Fruit fly (Drosophila melanogaster) whole organism, embryonic: ENCODE data around the gene CG14205.

ENCODE experiments used
- Bgb ChIP-seq: fragments of 200-800 bp; sonication (Bioruptor generic); IDR thresholded peaks from 2 replicates; pipeline ENCODE4 v1.3.6; 2022; ENCODE audit warnings: missing biosample characterization, missing genetic modification characterization; ENCODE audit not compliant: partially characterized antibody
- Blimp-1 ChIP-seq: fragments of 200-800 bp; sonication (Bioruptor generic); optimal IDR thresholded peaks from 3 replicates; lab custom pipeline; 2018; ENCODE audit warnings: missing biosample characterization, missing genetic modification characterization, mild to moderate bottlenecking, moderate library complexity, missing genetic modification reagents
- CG10274 ChIP-seq: fragments of 200-800 bp; sonication (Bioruptor generic); optimal IDR thresholded peaks from 3 replicates; lab custom pipeline; 2017; ENCODE audit warnings: missing biosample characterization, mild to moderate bottlenecking, missing genetic modification characterization
- CG10543 ChIP-seq: fragments of 200-800 bp; sonication (Bioruptor generic); optimal IDR thresholded peaks from 3 replicates; lab custom pipeline; 2017; ENCODE audit warnings: missing biosample characterization, mild to moderate bottlenecking, missing genetic modification characterization, moderate library complexity
- CG11456 ChIP-seq: fragments of 200-800 bp; sonication (Bioruptor generic); IDR thresholded peaks from 3 replicates; pipeline ENCODE4 v1.3.6; 2022; ENCODE audit warnings: missing biosample characterization, missing genetic modification characterization
- CG11695 ChIP-seq: fragments of 200-800 bp; sonication (Bioruptor generic); IDR thresholded peaks from 3 replicates; pipeline ENCODE4 v1.3.6; 2022; ENCODE audit warnings: missing biosample characterization, missing genetic modification characterization
- CG14050 ChIP-seq: fragments of 200-800 bp; sonication (Bioruptor generic); IDR thresholded peaks from 3 replicates; pipeline ENCODE4 v1.3.6; 2022; ENCODE audit warnings: missing biosample characterization, missing genetic modification characterization
- CG1603 ChIP-seq: fragments of 200-800 bp; sonication (Bioruptor generic); optimal IDR thresholded peaks from 2 replicates; lab custom pipeline; 2019; ENCODE audit warnings: missing biosample characterization, mild to moderate bottlenecking, missing genetic modification characterization, moderate library complexity
- CG1832 ChIP-seq: fragments of 200-800 bp; sonication (Bioruptor generic); optimal IDR thresholded peaks from 2 replicates; lab custom pipeline; 2017; ENCODE audit warnings: missing biosample characterization, mild to moderate bottlenecking, missing genetic modification characterization, inconsistent platforms
- CG2116 ChIP-seq: fragments of 200-800 bp; sonication (Bioruptor generic); optimal IDR thresholded peaks from 3 replicates; lab custom pipeline; 2018; ENCODE audit warnings: missing biosample characterization, mild to moderate bottlenecking, missing genetic modification characterization
- CG2875 ChIP-seq: fragments of 200-800 bp; sonication (Bioruptor generic); optimal IDR thresholded peaks from 2 replicates; lab custom pipeline; 2017; ENCODE audit warnings: missing biosample characterization, mild to moderate bottlenecking, missing genetic modification characterization, missing genetic modification reagents
- CG3163 ChIP-seq: fragments of 200-800 bp; sonication (Bioruptor generic); optimal IDR thresholded peaks from 3 replicates; lab custom pipeline; 2016; ENCODE audit warnings: missing biosample characterization, missing genetic modification characterization
- CG3407 ChIP-seq: fragments of 200-800 bp; sonication (Bioruptor generic); optimal IDR thresholded peaks from 2 replicates; lab custom pipeline; 2018; ENCODE audit warnings: missing biosample characterization, mild to moderate bottlenecking, missing genetic modification characterization
- CG34376 ChIP-seq: fragments of 200-800 bp; sonication (Bioruptor generic); optimal IDR thresholded peaks from 2 replicates; lab custom pipeline; 2018; ENCODE audit warnings: missing biosample characterization, mild to moderate bottlenecking, missing genetic modification characterization
- CG6254 ChIP-seq: fragments of 200-800 bp; sonication (Bioruptor generic); optimal IDR thresholded peaks from 3 replicates; lab custom pipeline; 2017; ENCODE audit warnings: mild to moderate bottlenecking, missing biosample characterization, missing genetic modification reagents, missing genetic modification characterization
- CG8478 ChIP-seq: fragments of >200 bp; optimal IDR thresholded peaks from 2 replicates; lab custom pipeline; 2018
- CG9609 ChIP-seq: fragments of 200-800 bp; sonication (Bioruptor generic); optimal IDR thresholded peaks from 3 replicates; lab custom pipeline; 2016; ENCODE audit warnings: missing biosample characterization, missing genetic modification characterization
- CHES-1-like ChIP-seq: fragments of 200-800 bp; sonication (Bioruptor generic); optimal IDR thresholded peaks from 2 replicates; lab custom pipeline; 2016; ENCODE audit warnings: missing biosample characterization, missing genetic modification characterization
- CrebB ChIP-seq: fragments of 200-800 bp; sonication (Bioruptor generic); optimal IDR thresholded peaks from 3 replicates; lab custom pipeline; 2018; ENCODE audit warnings: missing biosample characterization, mild to moderate bottlenecking, missing genetic modification characterization
- HLH4C ChIP-seq: fragments of 200-800 bp; sonication (Bioruptor generic); IDR thresholded peaks from 3 replicates; pipeline ENCODE4 v1.3.6; 2022; ENCODE audit warnings: missing biosample characterization, missing genetic modification characterization; ENCODE audit not compliant: partially characterized antibody
- HLHmδ ChIP-seq: fragments of 200-800 bp; sonication (Bioruptor generic); optimal IDR thresholded peaks from 2 replicates; lab custom pipeline; 2018; ENCODE audit warnings: missing biosample characterization, mild to moderate bottlenecking, missing genetic modification characterization, moderate library complexity
- MBD-R2 ChIP-seq: fragments of 200-800 bp; sonication (Bioruptor generic); IDR thresholded peaks from 2 replicates; pipeline ENCODE4 v1.3.6; 2022; ENCODE audit warnings: missing biosample characterization, missing genetic modification characterization
- MESR4 ChIP-seq: fragments of 200-800 bp; sonication (Bioruptor generic); optimal IDR thresholded peaks from 2 replicates; lab custom pipeline; 2018; ENCODE audit warnings: missing biosample characterization, mild to moderate bottlenecking, missing genetic modification characterization, moderate library complexity
- Mad ChIP-seq: fragments of 200-800 bp; sonication (Bioruptor generic); optimal IDR thresholded peaks from 2 replicates; lab custom pipeline; 2016; ENCODE audit warnings: missing biosample characterization, missing genetic modification characterization
- Med ChIP-seq: fragments of 200-800 bp; sonication (Bioruptor generic); peaks from one replicate; lab custom pipeline; 2016; ENCODE audit warnings: missing biosample characterization, missing genetic modification characterization, mild to moderate bottlenecking, inconsistent platforms, moderate library complexity
- Pdp1 ChIP-seq, 2 experiments: fragments of 200-800 bp; sonication (Bioruptor generic); optimal IDR thresholded peaks; 3 replicates each; lab custom pipeline; 2016; ENCODE audit warnings: missing biosample characterization in 2 of 2, missing genetic modification characterization in 2 of 2, mild to moderate bottlenecking in 1 of 2, moderate library complexity in 1 of 2
- Trl ChIP-seq, 3 experiments: fragments of >200 bp in 2 of 3; fragments of 200-800 bp in 1 of 3; sonication (Bioruptor generic) in 1 of 3; optimal IDR thresholded peaks; 2 replicates in 1 of 3; 3 replicates in 2 of 3; lab custom pipeline; 2016 to 2017; ENCODE audit warnings: missing biosample characterization in 1 of 3, missing genetic modification characterization in 1 of 3
- amos ChIP-seq: fragments of 200-800 bp; sonication (Bioruptor generic); IDR thresholded peaks from 2 replicates; pipeline ENCODE4 v1.3.6; 2022; ENCODE audit warnings: missing biosample characterization, missing genetic modification characterization; ENCODE audit not compliant: partially characterized antibody
- br ChIP-seq: fragments of >200 bp; optimal IDR thresholded peaks from 2 replicates; lab custom pipeline; 2017
- cato ChIP-seq: fragments of 200-800 bp; sonication (Bioruptor generic); optimal IDR thresholded peaks from 2 replicates; lab custom pipeline; 2016; ENCODE audit warnings: missing biosample characterization, missing genetic modification characterization, borderline replicate concordance
- chm ChIP-seq: fragments of 200-800 bp; sonication (Bioruptor generic); IDR thresholded peaks from 2 replicates; pipeline ENCODE4 v1.3.6; 2022; ENCODE audit warnings: missing biosample characterization, missing genetic modification characterization
- dan ChIP-seq: fragments of 200-800 bp; sonication (Bioruptor generic); IDR thresholded peaks from 2 replicates; pipeline ENCODE4 v1.3.6; 2022; ENCODE audit warnings: missing biosample characterization, missing genetic modification characterization
- dati ChIP-seq: fragments of 200-800 bp; sonication (Bioruptor generic); IDR thresholded peaks from 2 replicates; pipeline ENCODE4 v1.3.6; 2022; ENCODE audit warnings: missing biosample characterization, missing genetic modification characterization
- gfzf ChIP-seq: fragments of 200-800 bp; sonication (Bioruptor generic); optimal IDR thresholded peaks from 2 replicates; lab custom pipeline; 2016; ENCODE audit warnings: missing biosample characterization, mild to moderate bottlenecking, missing genetic modification characterization, moderate library complexity
- gsb-n ChIP-seq: fragments of 200-800 bp; sonication (Bioruptor generic); optimal IDR thresholded peaks from 3 replicates; lab custom pipeline; 2018; ENCODE audit warnings: missing biosample characterization, mild to moderate bottlenecking, missing genetic modification characterization
- ind ChIP-seq: fragments of 200-800 bp; sonication (Bioruptor generic); optimal IDR thresholded peaks from 3 replicates; lab custom pipeline; 2016; ENCODE audit warnings: missing biosample characterization, missing genetic modification characterization
- jigr1 ChIP-seq: fragments of 200-800 bp; sonication (Bioruptor generic); IDR thresholded peaks from 3 replicates; pipeline ENCODE4 v1.3.6; 2022; ENCODE audit warnings: missing biosample characterization, missing genetic modification characterization
- luna ChIP-seq: fragments of 200-800 bp; sonication (Bioruptor generic); optimal IDR thresholded peaks from 2 replicates; lab custom pipeline; 2016; ENCODE audit warnings: missing biosample characterization, missing genetic modification characterization
- prd ChIP-seq, 3 experiments: fragments of >200 bp in 2 of 3; fragments of 200-800 bp in 1 of 3; sonication (Bioruptor generic) in 1 of 3; optimal IDR thresholded peaks in 2 of 3; IDR thresholded peaks in 1 of 3; 2 replicates in 2 of 3; 3 replicates in 1 of 3; pipeline versions ENCODE4 v1.3.6 to Lab custom; 2017 to 2022; ENCODE audit warnings: missing biosample characterization in 1 of 3, missing genetic modification characterization in 1 of 3
- sc ChIP-seq, 3 experiments: fragments of >200 bp in 2 of 3; fragments of 200-800 bp in 1 of 3; sonication (Bioruptor generic) in 1 of 3; optimal IDR thresholded peaks; 2 replicates in 2 of 3; 3 replicates in 1 of 3; lab custom pipeline; 2017; ENCODE audit warnings: mild to moderate bottlenecking in 1 of 3, missing biosample characterization in 1 of 3, missing genetic modification characterization in 1 of 3, missing genetic modification reagents in 1 of 3
- slou ChIP-seq: fragments of 200-800 bp; sonication (Bioruptor generic); optimal IDR thresholded peaks from 3 replicates; lab custom pipeline; 2016; ENCODE audit warnings: missing biosample characterization, missing genetic modification characterization
- sug ChIP-seq: fragments of 200-800 bp; optimal IDR thresholded peaks from 2 replicates; lab custom pipeline; 2019; ENCODE audit warnings: missing biosample characterization, mild to moderate bottlenecking, missing genetic modification characterization, moderate library complexity
- unc-4 ChIP-seq: fragments of 200-800 bp; sonication (Bioruptor generic); IDR thresholded peaks from 2 replicates; pipeline ENCODE4 v1.3.6; 2022; ENCODE audit warnings: missing biosample characterization, missing genetic modification characterization; ENCODE audit not compliant: partially characterized antibody
- yki ChIP-seq: fragments of >200 bp; optimal IDR thresholded peaks from 3 replicates; lab custom pipeline; 2018
- zen ChIP-seq: fragments of 200-800 bp; sonication (Bioruptor generic); optimal IDR thresholded peaks from 3 replicates; lab custom pipeline; 2018; ENCODE audit warnings: missing biosample characterization, mild to moderate bottlenecking, missing genetic modification characterization, moderate library complexity

Gene CG14205

dm6 chrX:19638328-19638940 is 46.0 kb downstream of the CG14205 start, which contains the start of gene Rcd-1 (continued):
- TF ChIP-seq CG2875 (GFP tag; lab: Kevin White, UChicago) (no peak), CHES-1-like (peak; percentile 16), Trl (optimal IDR thresholded peaks at IDR 0.05; lab: Kevin White, UChicago) (no peak), Trl (GFP tag; optimal IDR thresholded peaks at IDR 0.05; lab: Kevin White, UChicago) (no peak), zen (tag; lab: Kevin White, UChicago) (no peak), MESR4 (no peak), gfzf (GFP tag; lab: Kevin White, UChicago) (peak; percentile 97), dati (GFP tag; lab: Robert Waterston, UW) (no peak), gsb-n (no peak)

dm6 chrX:19640707-19641248 is 48.4 kb downstream of the CG14205 start:
- TF ChIP-seq CG1603 (tag; lab: Kevin White, UChicago): no peak
- TF ChIP-seq br (lab: Kevin White, UChicago): no peak
- TF ChIP-seq CG9609 (GFP tag; lab: Kevin White, UChicago): no peak
- no peak for TF ChIP-seq HLH4C
- TF ChIP-seq CG11456 (GFP tag; lab: Robert Waterston, UW): no peak
- no peak for TF ChIP-seq cato (GFP tag; lab: Kevin White, UChicago)
- no peak for TF ChIP-seq CG3407 (GFP tag; lab: Kevin White, UChicago)
- TF ChIP-seq CG34376 (GFP tag; lab: Kevin White, UChicago): no peak
- no peak for TF ChIP-seq dan
- TF ChIP-seq CG2116: no peak
- TF ChIP-seq CG10543 (GFP tag; lab: Kevin White, UChicago): no peak
- TF ChIP-seq CG1832 (GFP tag; lab: Kevin White, UChicago): peak; percentile 66
- TF ChIP-seq Med (GFP tag; lab: Kevin White, UChicago): peak; percentile 37
- no peak for TF ChIP-seq CG14050 (GFP tag; lab: Robert Waterston, UW)
- no peak for TF ChIP-seq CG10274 (GFP tag; lab: Kevin White, UChicago)
- no peak for TF ChIP-seq HLHmδ (GFP tag; lab: Kevin White, UChicago)
- no peak for TF ChIP-seq Mad
- no peak for TF ChIP-seq prd (optimal IDR thresholded peaks at IDR 0.05; lab: Kevin White, UChicago)
- no peak for TF ChIP-seq prd (GFP tag; IDR thresholded peaks at IDR 0.05; lab: Robert Waterston, UW)
- no peak for TF ChIP-seq sug (tag; lab: Kevin White, UChicago)
- TF ChIP-seq CrebB (tag; lab: Kevin White, UChicago): no peak
- TF ChIP-seq yki (lab: Kevin White, UChicago): no peak
- no peak for TF ChIP-seq Blimp-1
- TF ChIP-seq sc (optimal IDR thresholded peaks at IDR 0.05; lab: Kevin White, UChicago): no peak
- no peak for TF ChIP-seq sc (GFP tag; optimal IDR thresholded peaks at IDR 0.05; lab: Kevin White, UChicago)
- no peak for TF ChIP-seq amos
- no peak for TF ChIP-seq Pdp1 (GFP tag; optimal IDR thresholded peaks at IDR 0.05; lab: Kevin White, UChicago)
- no peak for TF ChIP-seq CG11695 (GFP tag; lab: Robert Waterston, UW)
- TF ChIP-seq Bgb (GFP tag; lab: Robert Waterston, UW): 0 out of 2 replicates have a peak, but pooled peaks have one; percentile 13
- no peak for TF ChIP-seq luna (GFP tag; lab: Kevin White, UChicago)
- TF ChIP-seq unc-4: no peak
- no peak for TF ChIP-seq chm
- no peak for TF ChIP-seq jigr1 (GFP tag; lab: Robert Waterston, UW)
- TF ChIP-seq slou (GFP tag; lab: Kevin White, UChicago): no peak
- TF ChIP-seq ind (GFP tag; lab: Kevin White, UChicago): no peak
- no peak for TF ChIP-seq CG3163 (GFP tag; lab: Kevin White, UChicago)
- peak; percentile 34; the same call in 1 of the 2 replicates for TF ChIP-seq MBD-R2 (GFP tag; lab: Robert Waterston, UW)
- TF ChIP-seq CG6254: peak; percentile 46
- peak; percentile 59 for TF ChIP-seq CG8478
- TF ChIP-seq CG2875 (GFP tag; lab: Kevin White, UChicago): no peak
